Fruit fly (Drosophila melanogaster) whole organism, prepupa: ENCODE data around the gene CG5087.

Experiments
- CG11294 ChIP-seq: fragments of 200-800 bp; sonication (Bioruptor generic); IDR thresholded peaks from 2 replicates; pipeline ENCODE4 v1.3.6; 2022; ENCODE audit warnings: missing biosample characterization, missing genetic modification characterization
- CG15336 ChIP-seq: fragments of 200-800 bp; sonication (Bioruptor generic); IDR thresholded peaks from 2 replicates; pipeline ENCODE4 v1.3.6; 2022; ENCODE audit warnings: missing biosample characterization, missing genetic modification characterization
- CG1621 ChIP-seq: fragments of 200-800 bp; sonication (Bioruptor generic); optimal IDR thresholded peaks from 3 replicates; lab custom pipeline; 2018; ENCODE audit warnings: missing biosample characterization, mild to moderate bottlenecking, missing genetic modification characterization
- CG16779 ChIP-seq: fragments of 200-800 bp; sonication (Bioruptor generic); optimal IDR thresholded peaks from 3 replicates; lab custom pipeline; 2017; ENCODE audit warnings: missing biosample characterization, mild to moderate bottlenecking, missing genetic modification characterization
- CG3032 ChIP-seq: fragments of 200-800 bp; optimal IDR thresholded peaks from 2 replicates; lab custom pipeline; 2019; ENCODE audit warnings: missing biosample characterization, mild to moderate bottlenecking, missing genetic modification characterization, moderate library complexity
- CG31627 ChIP-seq: fragments of 200-800 bp; sonication (Bioruptor generic); optimal IDR thresholded peaks from 3 replicates; lab custom pipeline; 2016; ENCODE audit warnings: missing biosample characterization, missing genetic modification characterization
- CG34406 ChIP-seq: fragments of 200-800 bp; sonication (Bioruptor generic); optimal IDR thresholded peaks from 3 replicates; lab custom pipeline; 2016; ENCODE audit warnings: missing biosample characterization, missing genetic modification characterization
- CG6163 ChIP-seq: fragments of 200-800 bp; sonication (Bioruptor generic); IDR thresholded peaks from 3 replicates; pipeline ENCODE4 v1.3.6; 2022; ENCODE audit warnings: missing biosample characterization, missing genetic modification characterization
- CG6792 ChIP-seq: fragments of 200-800 bp; sonication (Bioruptor generic); optimal IDR thresholded peaks from 3 replicates; lab custom pipeline; 2016; ENCODE audit warnings: missing biosample characterization, missing genetic modification characterization
- CG6808 ChIP-seq: fragments of 200-800 bp; sonication (Bioruptor generic); optimal IDR thresholded peaks from 3 replicates; lab custom pipeline; 2017; ENCODE audit warnings: missing biosample characterization, missing genetic modification characterization, mild to moderate bottlenecking, moderate library complexity, missing genetic modification reagents
- CG6854 ChIP-seq: fragments of 200-800 bp; sonication (Bioruptor generic); optimal IDR thresholded peaks from 2 replicates; lab custom pipeline; 2017; ENCODE audit warnings: missing biosample characterization, mild to moderate bottlenecking, missing genetic modification characterization
- CG7368 ChIP-seq: fragments of 200-800 bp; sonication (Bioruptor generic); optimal IDR thresholded peaks from 3 replicates; lab custom pipeline; 2016; ENCODE audit warnings: missing biosample characterization, missing genetic modification characterization
- CG8119 ChIP-seq: fragments of 200-800 bp; sonication (Bioruptor generic); IDR thresholded peaks from 3 replicates; pipeline ENCODE4 v1.3.6; 2022; ENCODE audit warnings: missing biosample characterization, missing genetic modification characterization
- CG8319 ChIP-seq: fragments of 200-800 bp; sonication (Bioruptor generic); optimal IDR thresholded peaks from 3 replicates; lab custom pipeline; 2016; ENCODE audit warnings: missing biosample characterization, missing genetic modification characterization
- Eip75B ChIP-seq: fragments of 200-800 bp; sonication (Bioruptor generic); optimal IDR thresholded peaks from 3 replicates; lab custom pipeline; 2016; ENCODE audit warnings: missing biosample characterization, missing genetic modification characterization
- Eip78C ChIP-seq: fragments of 200-800 bp; sonication (Bioruptor generic); peaks from one replicate; lab custom pipeline; 2016; ENCODE audit warnings: missing biosample characterization, missing genetic modification characterization
- Eip93F ChIP-seq: fragments of 200-800 bp; sonication (Bioruptor generic); optimal IDR thresholded peaks from 2 replicates; lab custom pipeline; 2016; ENCODE audit warnings: missing biosample characterization, mild to moderate bottlenecking, missing genetic modification characterization
- Ets96B ChIP-seq: fragments of 200-800 bp; optimal IDR thresholded peaks from 2 replicates; lab custom pipeline; 2019; ENCODE audit warnings: missing biosample characterization, mild to moderate bottlenecking, missing genetic modification characterization, moderate library complexity
- Gug ChIP-seq: fragments of 200-800 bp; sonication (Bioruptor generic); IDR thresholded peaks from 2 replicates; pipeline ENCODE4 v1.3.6; 2022; ENCODE audit warnings: missing biosample characterization, missing genetic modification characterization
- Hr38 ChIP-seq: sonication (Bioruptor generic); optimal IDR thresholded peaks from 2 replicates; lab custom pipeline; 2016; ENCODE audit warnings: missing biosample characterization, missing genetic modification characterization
- Hr4 ChIP-seq: fragments of 200-800 bp; sonication (Bioruptor generic); optimal IDR thresholded peaks from 3 replicates; lab custom pipeline; 2016; ENCODE audit warnings: missing biosample characterization, missing genetic modification characterization
- Lpt ChIP-seq: fragments of 200-800 bp; sonication (Bioruptor generic); optimal IDR thresholded peaks from 3 replicates; lab custom pipeline; 2016; ENCODE audit warnings: missing biosample characterization, missing genetic modification characterization
- Met ChIP-seq: fragments of 200-800 bp; sonication (Bioruptor generic); optimal IDR thresholded peaks from 3 replicates; lab custom pipeline; 2016; ENCODE audit warnings: missing biosample characterization, missing genetic modification characterization
- Smox ChIP-seq: fragments of 200-800 bp; sonication (Bioruptor generic); optimal IDR thresholded peaks from 3 replicates; lab custom pipeline; 2016; ENCODE audit warnings: missing biosample characterization, missing genetic modification characterization
- Sox14 ChIP-seq: fragments of 200-800 bp; sonication (Bioruptor generic); optimal IDR thresholded peaks from 3 replicates; lab custom pipeline; 2016; ENCODE audit warnings: missing biosample characterization, missing genetic modification characterization
- acj6 ChIP-seq: fragments of 200-800 bp; sonication (Bioruptor generic); optimal IDR thresholded peaks from 3 replicates; lab custom pipeline; 2016; ENCODE audit warnings: missing biosample characterization, missing genetic modification characterization
- cyc ChIP-seq: fragments of 200-800 bp; sonication (Bioruptor generic); optimal IDR thresholded peaks from 3 replicates; lab custom pipeline; 2016; ENCODE audit warnings: missing biosample characterization, missing genetic modification characterization
- dac ChIP-seq: fragments of 200-800 bp; sonication (Bioruptor generic); optimal IDR thresholded peaks from 2 replicates; lab custom pipeline; 2017; ENCODE audit warnings: missing biosample characterization, mild to moderate bottlenecking, missing genetic modification characterization
- eg ChIP-seq: fragments of 200-800 bp; sonication (Bioruptor generic); IDR thresholded peaks from 3 replicates; pipeline ENCODE4 v1.3.6; 2022; ENCODE audit warnings: missing biosample characterization, missing genetic modification characterization
- esn ChIP-seq: fragments of 200-800 bp; sonication (Bioruptor generic); optimal IDR thresholded peaks from 2 replicates; lab custom pipeline; 2016; ENCODE audit warnings: missing biosample characterization, mild to moderate bottlenecking, missing genetic modification characterization, moderate library complexity
- fkh ChIP-seq: fragments of 200-800 bp; sonication (Bioruptor generic); optimal IDR thresholded peaks from 3 replicates; lab custom pipeline; 2017; ENCODE audit warnings: missing biosample characterization, mild to moderate bottlenecking, missing genetic modification characterization, moderate library complexity
- lz ChIP-seq: fragments of 200-800 bp; sonication (Bioruptor generic); optimal IDR thresholded peaks from 3 replicates; lab custom pipeline; 2016; ENCODE audit warnings: missing biosample characterization, missing genetic modification characterization
- salr ChIP-seq, 2 experiments: fragments of 200-800 bp; sonication (Bioruptor generic); optimal IDR thresholded peaks; 3 replicates each; lab custom pipeline; 2016 to 2018; ENCODE audit warnings: missing biosample characterization in 2 of 2, missing genetic modification characterization in 2 of 2, mild to moderate bottlenecking in 1 of 2
- spab ChIP-seq: fragments of 200-800 bp; sonication (Bioruptor generic); optimal IDR thresholded peaks from 2 replicates; lab custom pipeline; 2017; ENCODE audit warnings: missing biosample characterization, mild to moderate bottlenecking, missing genetic modification characterization, missing genetic modification reagents
- ss ChIP-seq, 2 experiments: fragments of 200-800 bp; sonication (Bioruptor generic); optimal IDR thresholded peaks; 2 replicates in 1 of 2; 3 replicates in 1 of 2; lab custom pipeline; 2017 to 2018; ENCODE audit warnings: mild to moderate bottlenecking in 2 of 2, missing biosample characterization in 2 of 2, missing genetic modification characterization in 2 of 2, moderate library complexity in 1 of 2
- svp ChIP-seq: fragments of 200-800 bp; sonication (Bioruptor generic); peaks from one replicate; lab custom pipeline; 2016; ENCODE audit warnings: missing biosample characterization, missing genetic modification characterization

The CG5087 gene

DNA sequence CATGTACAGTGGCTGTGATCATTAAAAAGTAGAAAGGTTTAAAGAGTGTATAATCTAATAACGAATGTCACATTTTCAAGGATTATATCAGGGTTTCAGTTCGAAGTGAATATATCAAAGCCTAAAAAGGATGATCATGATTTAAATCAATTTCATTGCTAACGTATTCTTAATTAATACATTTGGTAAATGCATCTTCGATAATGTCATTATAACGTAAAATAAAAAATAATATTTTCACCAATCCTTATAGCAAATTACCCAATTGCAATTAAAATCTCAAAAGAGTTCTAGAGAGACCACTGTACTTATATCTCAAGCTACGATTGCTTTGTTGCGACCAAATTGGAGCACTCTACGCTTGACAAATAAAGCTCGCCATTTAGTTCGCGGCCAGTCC, 15.9 kb upstream of the CG5087 start:
- TF ChIP-seq Eip93F (GFP tag; lab: Kevin White, UChicago), result no peak
- no peak for TF ChIP-seq dac (GFP tag; lab: Kevin White, UChicago)
- peak; percentile 75 for TF ChIP-seq svp
- peak; percentile 79 for TF ChIP-seq Eip78C (GFP tag; lab: Kevin White, UChicago)
- TF ChIP-seq spab (GFP tag; lab: Kevin White, UChicago), result no peak
- TF ChIP-seq, all 60 proteins: peak for 2

DNA sequence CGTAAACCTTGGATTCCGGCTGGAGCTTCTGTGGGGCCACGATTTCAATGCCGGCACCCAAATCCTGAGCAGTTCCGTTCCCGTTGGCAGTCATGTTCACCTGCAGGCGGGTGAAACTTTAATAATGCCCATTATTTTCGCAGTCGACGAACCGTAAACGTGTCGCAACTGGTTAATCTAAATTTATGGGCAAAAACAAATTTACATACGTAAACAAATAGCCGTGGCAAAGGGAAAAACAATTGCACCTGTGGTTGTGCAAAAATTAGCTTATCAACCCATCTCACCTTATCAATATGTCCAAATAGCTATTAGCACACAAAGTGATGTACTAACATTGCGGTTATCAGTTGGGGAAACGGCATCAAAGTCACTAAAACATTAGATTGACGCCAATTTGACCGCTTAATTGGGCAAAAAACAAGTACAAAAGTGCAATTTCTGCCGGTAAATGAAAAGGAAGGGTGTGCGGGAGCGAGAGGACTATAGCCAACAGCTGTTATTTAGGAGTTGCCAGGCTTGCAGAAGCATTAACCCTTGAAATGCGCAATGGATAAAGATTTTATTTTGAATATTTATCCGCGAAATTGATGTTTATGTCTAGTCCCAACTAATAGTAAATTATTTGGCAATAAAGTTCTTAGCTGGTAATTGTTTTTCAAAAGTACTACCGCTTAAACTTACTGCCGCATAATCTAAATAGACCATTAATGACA, 12.7 kb upstream of the CG5087 start:
- TF ChIP-seq CG31627 (GFP tag; lab: Kevin White, UChicago), result peak; percentile 21
- no peak for TF ChIP-seq eg (GFP tag; lab: Robert Waterston, UW)
- peak; percentile 12 for TF ChIP-seq lz
- peak; percentile 41 for TF ChIP-seq Eip75B (GFP tag; lab: Kevin White, UChicago)
- TF ChIP-seq esn (GFP tag; lab: Kevin White, UChicago), result peak; percentile 41
- TF ChIP-seq Sox14 (GFP tag; lab: Kevin White, UChicago), result peak; percentile 13
- peak; percentile 15 for TF ChIP-seq CG3032 (tag; lab: Kevin White, UChicago)
- no peak for TF ChIP-seq acj6 (GFP tag; lab: Kevin White, UChicago)
- TF ChIP-seq svp, result peak; percentile 71

DNA sequence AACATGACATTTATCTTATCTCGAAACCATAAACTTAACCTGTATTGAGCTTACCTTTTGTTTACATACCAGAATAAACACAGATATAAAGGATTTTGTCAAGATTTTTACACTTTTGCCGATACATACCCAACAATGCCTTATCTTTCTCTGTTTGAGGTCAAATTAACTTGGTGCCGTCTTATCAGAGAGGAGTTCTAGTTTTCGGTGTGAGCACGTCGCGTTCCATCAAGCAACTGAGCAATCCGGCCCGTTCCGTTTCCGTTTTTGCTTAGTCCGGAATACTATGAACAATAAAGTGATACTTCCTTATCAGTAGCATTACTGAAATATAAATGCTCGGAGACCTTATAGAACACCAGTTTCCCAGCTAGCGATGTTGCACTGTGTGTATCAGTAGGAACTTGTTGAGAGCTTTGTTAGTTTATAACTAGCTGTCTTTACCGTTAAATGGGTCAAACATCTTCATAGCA, 12.1 kb upstream of the CG5087 start, which contains the start of gene Galk:
Gene Galk, minus strand, starts transcription at position 244 of the 473 bp plus-strand sequence.
- no peak for TF ChIP-seq Met (GFP tag; lab: Kevin White, UChicago)
- TF ChIP-seq CG11294 (GFP tag; lab: Robert Waterston, UW), result 0 out of 2 replicates have a peak, but pooled peaks have one; percentile 32
- TF ChIP-seq Eip93F (GFP tag; lab: Kevin White, UChicago), result no peak
- TF ChIP-seq CG15336 (GFP tag; lab: Robert Waterston, UW), result 0 out of 2 replicates have a peak, but pooled peaks have one; percentile 14
- TF ChIP-seq CG6163, result 0 out of 3 replicates have a peak, but pooled peaks have one; percentile 24
- no peak for TF ChIP-seq CG8119 (GFP tag; lab: Robert Waterston, UW)
- TF ChIP-seq ss (GFP tag; optimal IDR thresholded peaks at IDR 0.05; lab: Kevin White, UChicago), result no peak
- no peak for TF ChIP-seq CG34406 (GFP tag; lab: Kevin White, UChicago)
- TF ChIP-seq CG7368, result no peak
- peak; percentile 78 for TF ChIP-seq fkh (GFP tag; lab: Kevin White, UChicago)
- TF ChIP-seq Gug (GFP tag; lab: Robert Waterston, UW), result no peak

DNA sequence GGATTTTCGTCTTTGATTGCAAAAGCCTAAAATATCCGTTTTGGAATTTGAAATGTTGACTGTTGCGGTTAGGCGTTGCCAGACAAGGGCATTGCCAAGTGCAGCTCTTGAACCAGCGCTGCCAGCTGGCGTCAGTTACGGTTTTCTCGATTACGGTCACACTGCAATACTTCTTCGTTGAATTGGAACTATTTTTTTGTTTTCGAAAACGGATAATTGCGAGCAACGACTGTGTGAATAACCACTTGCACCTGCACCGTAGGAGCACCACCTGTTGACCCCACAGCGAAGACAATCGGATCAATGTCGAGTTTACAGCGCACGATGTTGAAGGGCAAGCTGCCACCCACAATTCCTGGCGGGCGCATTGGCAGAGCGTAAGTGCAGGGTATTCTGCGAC, 11.4 kb upstream of the CG5087 start, which contains the start of gene CG5068:
Gene CG5068, plus strand, starts transcription at position 129 of the 400 bp plus-strand sequence.
- peak; percentile 13 for TF ChIP-seq fkh (GFP tag; lab: Kevin White, UChicago)
- TF ChIP-seq salr (GFP tag; optimal IDR thresholded peaks at IDR 0.05; lab: Kevin White, UChicago), result no peak
- TF ChIP-seq CG6792 (GFP tag; lab: Kevin White, UChicago), result no peak

DNA sequence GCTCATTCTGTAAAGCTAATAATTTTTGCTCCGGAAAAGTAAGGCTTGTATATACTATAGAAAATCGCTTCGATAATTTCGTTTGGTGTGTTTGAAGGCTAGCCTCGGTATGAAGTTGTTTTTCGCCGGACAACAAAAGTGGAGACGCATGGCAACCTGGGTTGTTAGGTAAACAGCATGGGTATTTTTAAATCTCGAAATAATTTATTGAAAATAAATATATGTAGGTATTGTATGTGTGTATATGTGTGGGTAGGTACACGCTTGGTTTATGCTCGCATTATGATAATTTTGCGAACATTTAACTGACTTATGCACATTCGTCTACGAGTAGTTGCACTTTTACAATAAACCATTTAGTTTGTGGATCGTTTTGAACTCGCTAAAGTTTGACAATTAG, 7.9 kb upstream of the CG5087 start, which contains the start of gene CG5280:
Gene CG5280, minus strand, starts transcription at position 101 of the 400 bp plus-strand sequence.
- TF ChIP-seq CG6808 (GFP tag; lab: Kevin White, UChicago), result no peak
- no peak for TF ChIP-seq ss (GFP tag; optimal IDR thresholded peaks at IDR 0.05; lab: Kevin White, UChicago)
- no peak for TF ChIP-seq Smox (GFP tag; lab: Kevin White, UChicago)
- no peak for TF ChIP-seq Eip75B (GFP tag; lab: Kevin White, UChicago)
- no peak for TF ChIP-seq CG15336 (GFP tag; lab: Robert Waterston, UW)
- no peak for TF ChIP-seq svp
- no peak for TF ChIP-seq Hr4 (GFP tag; lab: Kevin White, UChicago)
- TF ChIP-seq CG1621, result no peak
- no peak for TF ChIP-seq Ets96B
- TF ChIP-seq CG6854 (GFP tag; lab: Kevin White, UChicago), result no peak
- no peak for TF ChIP-seq CG34406 (GFP tag; lab: Kevin White, UChicago)
- no peak for TF ChIP-seq Lpt (GFP tag; lab: Kevin White, UChicago)
- TF ChIP-seq Hr38, result no peak
- TF ChIP-seq CG31627 (GFP tag; lab: Kevin White, UChicago), result no peak
- no peak for TF ChIP-seq CG8119 (GFP tag; lab: Robert Waterston, UW)
- TF ChIP-seq CG7368, result no peak
- no peak for TF ChIP-seq cyc
- TF ChIP-seq CG16779, result no peak
- TF ChIP-seq CG8319 (GFP tag; lab: Kevin White, UChicago), result no peak
- TF ChIP-seq, all 60 proteins: peak for 0
